Fruit fly (Drosophila melanogaster): Measurements from ENCODE around the gene Elys.

The Elys gene

DNA sequence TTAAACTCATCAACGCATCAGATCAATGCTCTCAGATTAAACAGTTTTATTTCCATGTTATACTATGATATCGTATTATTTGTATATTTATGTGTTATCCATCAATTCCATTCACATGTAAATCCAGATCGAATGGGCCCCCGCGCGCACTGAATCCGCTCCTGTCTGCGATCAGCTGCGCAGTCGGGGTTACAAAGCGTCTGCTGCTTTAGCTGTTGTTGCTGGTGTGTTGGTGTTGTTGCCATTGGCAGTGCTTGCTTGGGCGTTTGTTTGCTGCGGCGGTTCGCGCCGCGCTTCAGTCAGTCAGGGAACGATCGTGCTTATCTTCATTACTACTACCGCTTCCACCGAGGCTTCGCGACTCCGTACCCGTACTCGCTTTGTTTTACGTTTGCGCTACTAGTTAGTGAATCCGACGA lies 14.9 kb downstream of the Elys start, which contains the start of gene Zw (continued):
- TF ChIP-seq Fer2 (tag; optimal IDR thresholded peaks at IDR 0.05) = peak; percentile 0
- no peak for TF ChIP-seq CG9876 (GFP tag; optimal IDR thresholded peaks at IDR 0.05)
- TF ChIP-seq zen2 (GFP tag; IDR thresholded peaks at IDR 0.05; ENCODE audit: partially characterized antibody) = no peak
- TF ChIP-seq CG10321 (GFP tag; IDR thresholded peaks at IDR 0.05) = no peak
- 0 out of 3 replicates have a peak, but pooled peaks have one; percentile 60 for TF ChIP-seq Optix (GFP tag; IDR thresholded peaks at IDR 0.05)
- TF ChIP-seq CG6254 (GFP tag; optimal IDR thresholded peaks at IDR 0.05) = no peak
- TF ChIP-seq CG6813 (GFP tag; optimal IDR thresholded peaks at IDR 0.05) = no peak
- TF ChIP-seq gfzf (GFP tag; optimal IDR thresholded peaks at IDR 0.05) = no peak
- peak; percentile 72 for TF ChIP-seq Aef1 (GFP tag; IDR thresholded peaks at IDR 0.05)
- TF ChIP-seq ewg (GFP tag; optimal IDR thresholded peaks at IDR 0.05) = no peak
- peak; percentile 6 for TF ChIP-seq ab (GFP tag; optimal IDR thresholded peaks at IDR 0.05)
- TF ChIP-seq CG17568 (GFP tag; optimal IDR thresholded peaks at IDR 0.05) = no peak
- no peak for TF ChIP-seq CG10274 (GFP tag; optimal IDR thresholded peaks at IDR 0.05)
- TF ChIP-seq Mes4 (GFP tag; optimal IDR thresholded peaks at IDR 0.05) = peak; percentile 19
- TF ChIP-seq HLH54F (GFP tag; optimal IDR thresholded peaks at IDR 0.05) = peak; percentile 53
- TF ChIP-seq her (GFP tag; optimal IDR thresholded peaks at IDR 0.05) = no peak
- peak; percentile 7 for TF ChIP-seq CG15514 (GFP tag; optimal IDR thresholded peaks at IDR 0.05)
- TF ChIP-seq CG31365 (tag; optimal IDR thresholded peaks at IDR 0.05) = no peak
- TF ChIP-seq CG8281 (tag; optimal IDR thresholded peaks at IDR 0.05) = no peak
- TF ChIP-seq CG1792 (GFP tag; optimal IDR thresholded peaks at IDR 0.05) = no peak
- TF ChIP-seq Usf (GFP tag; optimal IDR thresholded peaks at IDR 0.05) = peak; percentile 35
- no peak for TF ChIP-seq cato (GFP tag; optimal IDR thresholded peaks at IDR 0.05; ENCODE audit: borderline replicate concordance)
- TF ChIP-seq cwo (GFP tag; optimal IDR thresholded peaks at IDR 0.05) = no peak
- no peak for TF ChIP-seq Neu2 (GFP tag; optimal IDR thresholded peaks at IDR 0.05; ENCODE audit: borderline replicate concordance)
- TF ChIP-seq nom (GFP tag; optimal IDR thresholded peaks at IDR 0.05) = peak; percentile 11
- TF ChIP-seq NK7.1 (GFP tag; optimal IDR thresholded peaks at IDR 0.05) = no peak
- peak; percentile 33; the same call in 1 of the 2 replicates for TF ChIP-seq seq (GFP tag; IDR thresholded peaks at IDR 0.05)
- peak; percentile 44 for TF ChIP-seq vfl (GFP tag; optimal IDR thresholded peaks at IDR 0.05)
- TF ChIP-seq stc (GFP tag; IDR thresholded peaks at IDR 0.05) = no peak
- TF ChIP-seq D (optimal IDR thresholded peaks at IDR 0.05) = no peak
- TF ChIP-seq D (GFP tag; optimal IDR thresholded peaks at IDR 0.05) = no peak
- TF ChIP-seq caup (GFP tag; optimal IDR thresholded peaks at IDR 0.05; ENCODE audit: severe bottlenecking) = peak; percentile 9
- TF ChIP-seq CG1233 (GFP tag; optimal IDR thresholded peaks at IDR 0.05) = peak; percentile 7
- no peak for TF ChIP-seq mld (GFP tag; IDR thresholded peaks at IDR 0.05; ENCODE audit: partially characterized antibody)
- TF ChIP-seq CG13775 (GFP tag; optimal IDR thresholded peaks at IDR 0.05) = no peak
- TF ChIP-seq Adf1 (GFP tag; IDR thresholded peaks at IDR 0.05) = peak; percentile 83
- TF ChIP-seq CG2889 (GFP tag; IDR thresholded peaks at IDR 0.05) = 0 out of 3 replicates have a peak, but pooled peaks have one; percentile 29
- TF ChIP-seq TFAM (GFP tag; optimal IDR thresholded peaks at IDR 0.05) = no peak
- TF ChIP-seq Blimp-1 (GFP tag; optimal IDR thresholded peaks at IDR 0.05) = no peak
- TF ChIP-seq mam (GFP tag; optimal IDR thresholded peaks at IDR 0.05) = peak; percentile 61
- no peak for TF ChIP-seq Trl (optimal IDR thresholded peaks at IDR 0.05)
- TF ChIP-seq Trl (GFP tag; optimal IDR thresholded peaks at IDR 0.05) = peak; percentile 47
- peak; percentile 13; the same call in 1 of the 2 replicates for TF ChIP-seq GATAe (GFP tag; conservative IDR thresholded peaks at IDR 0.05)
- TF ChIP-seq CG3847 (GFP tag; IDR thresholded peaks at IDR 0.05) = peak; percentile 55
- TF ChIP-seq ttk (GFP tag; IDR thresholded peaks at IDR 0.05) = peak; percentile 45; the same call in 1 of the 2 replicates
- peak; percentile 0 for TF ChIP-seq schlank (tag; optimal IDR thresholded peaks at IDR 0.05)
- no peak for TF ChIP-seq fd102C (GFP tag; optimal IDR thresholded peaks at IDR 0.05)
- TF ChIP-seq repo (GFP tag; optimal IDR thresholded peaks at IDR 0.05) = no peak
- TF ChIP-seq ro (GFP tag; IDR thresholded peaks at IDR 0.05) = no peak
- TF ChIP-seq z (GFP tag; IDR thresholded peaks at IDR 0.05) = no peak
- TF ChIP-seq CG7556 (GFP tag; optimal IDR thresholded peaks at IDR 0.05) = no peak

All from whole organism, embryonic.